Worm (Caenorhabditis elegans) whole organism, early embryonic: ENCODE data around the gene T28C6.11.

Source experiments
- F13C5.2 ChIP-seq: sonication (generic microtip); optimal IDR thresholded peaks from 2 replicates; lab custom pipeline; 2017; ENCODE audit warnings: mild to moderate bottlenecking, missing genetic modification characterization, inconsistent platforms, missing compliant biosample characterization
- aly-1 ChIP-seq: sonication (generic microtip); optimal IDR thresholded peaks from 2 replicates; lab custom pipeline; 2016; ENCODE audit warnings: missing genetic modification characterization, missing compliant biosample characterization
- ama-1 ChIP-seq: fragments of 150-350 bp; optimal IDR thresholded peaks from 2 replicates; lab custom pipeline; 2014
- ceh-13 ChIP-seq: fragments of 200-800 bp; sonication (Bioruptor generic); optimal IDR thresholded peaks from 2 replicates; lab custom pipeline; 2018; ENCODE audit warnings: mild to moderate bottlenecking, missing genetic modification characterization, missing compliant biosample characterization
- ceh-36 ChIP-seq: sonication (generic microtip); optimal IDR thresholded peaks from 2 replicates; lab custom pipeline; 2016; ENCODE audit warnings: missing genetic modification characterization, inconsistent platforms, missing compliant biosample characterization
- ets-7 ChIP-seq: sonication (generic microtip); optimal IDR thresholded peaks from 2 replicates; lab custom pipeline; 2016; ENCODE audit warnings: missing genotype, missing genetic modification characterization, missing compliant biosample characterization
- flt-1 ChIP-seq: fragments of 200-800 bp; sonication (Bioruptor generic); IDR thresholded peaks from 2 replicates; pipeline ENCODE4 v1.3.6; 2022; ENCODE audit warnings: missing genetic modification characterization, missing compliant biosample characterization
- hmbx-1 ChIP-seq: sonication (generic microtip); optimal IDR thresholded peaks from 2 replicates; lab custom pipeline; 2016; ENCODE audit warnings: mild to moderate bottlenecking, missing genetic modification characterization, missing compliant biosample characterization
- hmg-4 ChIP-seq: fragments of 200-800 bp; sonication (Bioruptor generic); optimal IDR thresholded peaks from 2 replicates; lab custom pipeline; 2018; ENCODE audit warnings: mild to moderate bottlenecking, missing genetic modification characterization, missing compliant biosample characterization
- hnd-1 ChIP-seq: sonication (generic microtip); optimal IDR thresholded peaks from 2 replicates; lab custom pipeline; 2016; ENCODE audit warnings: missing genetic modification characterization, missing compliant biosample characterization
- pes-1 ChIP-seq: fragments of 200-800 bp; sonication (Bioruptor generic); IDR thresholded peaks from 2 replicates; pipeline ENCODE4 v1.3.6; 2022; ENCODE audit warnings: missing genetic modification reagents, missing genetic modification characterization, missing compliant biosample characterization
- tbx-11 ChIP-seq: fragments of 200-800 bp; sonication (Bioruptor generic); IDR thresholded peaks from 2 replicates; pipeline ENCODE4 v1.3.6; 2022; ENCODE audit warnings: missing genetic modification characterization, missing compliant biosample characterization
- tra-4 ChIP-seq: sonication (generic microtip); optimal IDR thresholded peaks from 2 replicates; lab custom pipeline; 2017; ENCODE audit warnings: missing genetic modification characterization, missing compliant biosample characterization

ce11 chrIV:8794895-8795665 lies 45.0 kb downstream of the T28C6.11 start:
- TF ChIP-seq ama-1 (no peak), tbx-11 (GFP tag; lab: Robert Waterston, UW) (no peak), hmg-4 (GFP tag; lab: Kevin White, UChicago) (no peak), ets-7 (tag; lab: Kevin White, UChicago) (no peak), flt-1 (no peak), hmbx-1 (tag; lab: Kevin White, UChicago) (no peak), aly-1 (tag; lab: Kevin White, UChicago) (no peak), pes-1 (no peak), tra-4 (tag; lab: Kevin White, UChicago) (no peak), ceh-13 (GFP tag; lab: Kevin White, UChicago) (no peak), hnd-1 (tag; lab: Kevin White, UChicago) (no peak), F13C5.2 (tag; lab: Kevin White, UChicago) (no peak), ceh-36 (no peak)
